Fruit fly (Drosophila melanogaster): Measurements from ENCODE around the gene CG9503.

CG9503 gene

dm6 chrX:14923277-14924019 is at the start of gene CG9503:
Gene CG9503 (minus strand): TSS chrX:14923493.
- TF ChIP-seq CG12605 (GFP tag; IDR thresholded peaks at IDR 0.05) (no peak), CG10348 (GFP tag; IDR thresholded peaks at IDR 0.05) (no peak), Pif1A (GFP tag; optimal IDR thresholded peaks at IDR 0.05) (no peak), D1 (tag; optimal IDR thresholded peaks at IDR 0.05) (no peak), fd96Ca (GFP tag; IDR thresholded peaks at IDR 0.05) (no peak), rn (GFP tag; IDR thresholded peaks at IDR 0.05) (no peak), CG4496 (GFP tag; IDR thresholded peaks at IDR 0.05) (no peak; the same call in 2 of the 3 replicates), CG17806 (tag; optimal IDR thresholded peaks at IDR 0.05) (no peak)

- no peak for TF ChIP-seq CG34367 (tag; optimal IDR thresholded peaks at IDR 0.05)
- TF ChIP-seq CG13204 (GFP tag; optimal IDR thresholded peaks at IDR 0.05): no peak
- no peak for TF ChIP-seq CG9948 (tag; optimal IDR thresholded peaks at IDR 0.05)
- TF ChIP-seq EcR (GFP tag; optimal IDR thresholded peaks at IDR 0.05): no peak
- no peak for TF ChIP-seq CG15710 (tag; optimal IDR thresholded peaks at IDR 0.05)
- no peak for TF ChIP-seq Pif1B (GFP tag; optimal IDR thresholded peaks at IDR 0.05)
- TF ChIP-seq CG32121 (GFP tag; IDR thresholded peaks at IDR 0.05): no peak
- TF ChIP-seq D1 (tag; optimal IDR thresholded peaks at IDR 0.05): no peak
These were observed 37.6 kb upstream of the CG9503 start for dm6 chrX:14960856-14961255.

- no peak for TF ChIP-seq Ets98B (GFP tag; IDR thresholded peaks at IDR 0.05)
- no peak for TF ChIP-seq rn (GFP tag; IDR thresholded peaks at IDR 0.05)
- TF ChIP-seq D1 (tag; optimal IDR thresholded peaks at IDR 0.05): no peak
- no peak for TF ChIP-seq CG9948 (tag; optimal IDR thresholded peaks at IDR 0.05)
- TF ChIP-seq CG4496 (GFP tag; IDR thresholded peaks at IDR 0.05): no peak
- no peak for TF ChIP-seq CG12605 (GFP tag; IDR thresholded peaks at IDR 0.05)
- no peak for TF ChIP-seq fd96Ca (GFP tag; IDR thresholded peaks at IDR 0.05)
- TF ChIP-seq gl (tag; optimal IDR thresholded peaks at IDR 0.05): no peak
- no peak for TF ChIP-seq CG15710 (tag; optimal IDR thresholded peaks at IDR 0.05)
These were observed 31.9 kb upstream of the CG9503 start, which contains the start of the genes CG9030 and eag for dm6 chrX:14955050-14955783. Gene CG9030 (minus strand): TSS chrX:14955100. Gene eag (plus strand): TSS chrX:14955477.

dm6 chrX:14953896-14954295 is 30.6 kb upstream of the CG9503 start:
- TF ChIP-seq CG9948 (tag; optimal IDR thresholded peaks at IDR 0.05) (no peak), Pif1A (GFP tag; optimal IDR thresholded peaks at IDR 0.05) (no peak)

dm6 chrX:14952845-14953720 is 29.8 kb upstream of the CG9503 start, which contains the start of gene pdgy:
Gene pdgy (minus strand): TSS chrX:14953532.
- TF ChIP-seq D1 (tag; optimal IDR thresholded peaks at IDR 0.05) (no peak), Pif1B (GFP tag; optimal IDR thresholded peaks at IDR 0.05) (peak; percentile 90), CG10348 (GFP tag; IDR thresholded peaks at IDR 0.05) (no peak), CG14655 (GFP tag; optimal IDR thresholded peaks at IDR 0.05) (peak; percentile 46), CG8159 (tag; optimal IDR thresholded peaks at IDR 0.05) (no peak), CG8301 (tag; optimal IDR thresholded peaks at IDR 0.05) (peak; percentile 53), EcR (GFP tag; optimal IDR thresholded peaks at IDR 0.05) (peak; percentile 77), Ets98B (GFP tag; IDR thresholded peaks at IDR 0.05) (peak; percentile 88), Pif1A (GFP tag; optimal IDR thresholded peaks at IDR 0.05) (peak; percentile 92), CG9948 (tag; optimal IDR thresholded peaks at IDR 0.05) (peak; percentile 10), CG12605 (GFP tag; IDR thresholded peaks at IDR 0.05) (peak; percentile 91), CG17806 (tag; optimal IDR thresholded peaks at IDR 0.05) (peak; percentile 29), CG4496 (GFP tag; IDR thresholded peaks at IDR 0.05) (peak; percentile 84), gl (tag; optimal IDR thresholded peaks at IDR 0.05) (peak; percentile 98), CG15710 (tag; optimal IDR thresholded peaks at IDR 0.05) (peak; percentile 46), CG13204 (GFP tag; optimal IDR thresholded peaks at IDR 0.05) (peak; percentile 96), rn (GFP tag; IDR thresholded peaks at IDR 0.05) (peak; percentile 22; the same call in 1 of the 2 replicates), CG34367 (tag; optimal IDR thresholded peaks at IDR 0.05) (peak; percentile 77), CG32121 (GFP tag; IDR thresholded peaks at IDR 0.05) (peak; percentile 68; the same call in 1 of the 2 replicates), fd96Ca (GFP tag; IDR thresholded peaks at IDR 0.05) (peak; percentile 85), Snoo (tag; optimal IDR thresholded peaks at IDR 0.05) (peak; percentile 76)

Measured in whole organism, pupa.